Fruit fly (Drosophila melanogaster): Measurements from ENCODE around the gene CG44194.

Gene CG44194

DNA sequence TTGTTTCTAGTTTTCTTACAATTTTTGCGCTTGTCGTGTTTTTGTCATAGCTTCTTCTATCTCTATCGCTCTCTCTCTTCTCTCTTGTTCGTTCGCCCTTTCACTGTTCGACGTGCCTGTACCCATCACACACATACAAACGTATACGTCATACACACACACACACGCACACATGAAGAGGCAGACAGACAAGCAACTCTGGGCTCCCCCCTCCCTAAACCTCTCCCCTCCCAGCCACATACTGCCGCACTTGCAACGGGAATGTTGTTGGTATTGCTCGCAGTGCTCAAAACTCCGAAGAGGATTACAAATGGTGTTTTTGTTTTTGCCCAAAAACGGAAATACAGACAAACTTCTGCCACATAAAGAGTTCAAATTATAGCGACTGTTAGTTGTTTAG is 15.5 kb upstream of the CG44194 start:
- TF ChIP-seq CG8159 (tag; optimal IDR thresholded peaks at IDR 0.05) (no peak), CG17806 (tag; optimal IDR thresholded peaks at IDR 0.05) (no peak), CG13204 (GFP tag; optimal IDR thresholded peaks at IDR 0.05) (peak; percentile 70), rn (GFP tag; IDR thresholded peaks at IDR 0.05) (no peak), CG14655 (GFP tag; optimal IDR thresholded peaks at IDR 0.05) (no peak), CG15710 (tag; optimal IDR thresholded peaks at IDR 0.05) (no peak), Pif1A (GFP tag; optimal IDR thresholded peaks at IDR 0.05) (no peak), Snoo (tag; optimal IDR thresholded peaks at IDR 0.05) (no peak), D1 (tag; optimal IDR thresholded peaks at IDR 0.05) (no peak), CG4496 (GFP tag; IDR thresholded peaks at IDR 0.05) (0 out of 3 replicates have a peak, but pooled peaks have one; percentile 16), gl (tag; optimal IDR thresholded peaks at IDR 0.05) (no peak), CG10348 (GFP tag; IDR thresholded peaks at IDR 0.05) (no peak), CG8301 (tag; optimal IDR thresholded peaks at IDR 0.05) (no peak), CG12605 (GFP tag; IDR thresholded peaks at IDR 0.05) (peak; percentile 18; the same call in 1 of the 2 replicates), fd96Ca (GFP tag; IDR thresholded peaks at IDR 0.05) (peak; percentile 32; the same call in 1 of the 3 replicates), EcR (GFP tag; optimal IDR thresholded peaks at IDR 0.05) (no peak), Ets98B (GFP tag; IDR thresholded peaks at IDR 0.05) (no peak), Pif1B (GFP tag; optimal IDR thresholded peaks at IDR 0.05) (no peak), CG9948 (tag; optimal IDR thresholded peaks at IDR 0.05) (no peak), CG32121 (GFP tag; IDR thresholded peaks at IDR 0.05) (0 out of 2 replicates have a peak, but pooled peaks have one; percentile 14), CG34367 (tag; optimal IDR thresholded peaks at IDR 0.05) (no peak)

DNA sequence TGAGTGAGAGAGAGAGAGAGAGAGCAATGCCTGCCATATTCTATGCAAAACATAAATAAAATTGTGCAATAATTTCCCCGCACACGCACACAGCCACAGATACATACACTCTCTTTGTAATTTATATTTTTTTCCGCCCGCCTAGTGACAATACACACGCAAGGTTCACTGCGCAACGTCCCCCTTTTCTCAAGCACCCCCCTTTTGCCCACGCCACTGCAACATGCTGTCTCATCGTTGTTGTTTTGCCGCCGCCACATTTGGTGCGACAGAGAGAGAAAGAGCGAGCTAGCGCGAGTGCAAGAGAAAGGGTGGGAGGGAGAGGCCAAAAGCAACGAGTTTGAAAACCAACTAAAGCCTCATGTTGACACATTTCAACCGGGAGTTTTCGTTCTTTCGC is 14.8 kb upstream of the CG44194 start:
- TF ChIP-seq CG32121 (GFP tag; IDR thresholded peaks at IDR 0.05) (peak; percentile 91), CG34367 (tag; optimal IDR thresholded peaks at IDR 0.05) (peak; percentile 53), CG8159 (tag; optimal IDR thresholded peaks at IDR 0.05) (peak; percentile 68), fd96Ca (GFP tag; IDR thresholded peaks at IDR 0.05) (peak; percentile 90), EcR (GFP tag; optimal IDR thresholded peaks at IDR 0.05) (peak; percentile 72), CG9948 (tag; optimal IDR thresholded peaks at IDR 0.05) (peak; percentile 47), Pif1B (GFP tag; optimal IDR thresholded peaks at IDR 0.05) (peak; percentile 63), CG17806 (tag; optimal IDR thresholded peaks at IDR 0.05) (peak; percentile 56), CG12605 (GFP tag; IDR thresholded peaks at IDR 0.05) (peak; percentile 73; the same call in 1 of the 2 replicates), CG10348 (GFP tag; IDR thresholded peaks at IDR 0.05) (peak; percentile 48; the same call in 1 of the 2 replicates), CG4496 (GFP tag; IDR thresholded peaks at IDR 0.05) (peak; percentile 91), CG13204 (GFP tag; optimal IDR thresholded peaks at IDR 0.05) (peak; percentile 47), Snoo (tag; optimal IDR thresholded peaks at IDR 0.05) (peak; percentile 47), D1 (tag; optimal IDR thresholded peaks at IDR 0.05) (no peak), rn (GFP tag; IDR thresholded peaks at IDR 0.05) (peak; percentile 43; the same call in 1 of the 2 replicates), CG15710 (tag; optimal IDR thresholded peaks at IDR 0.05) (peak; percentile 65), Ets98B (GFP tag; IDR thresholded peaks at IDR 0.05) (peak; percentile 89), CG8301 (tag; optimal IDR thresholded peaks at IDR 0.05) (peak; percentile 60), gl (tag; optimal IDR thresholded peaks at IDR 0.05) (peak; percentile 58), Pif1A (GFP tag; optimal IDR thresholded peaks at IDR 0.05) (peak; percentile 75), CG14655 (GFP tag; optimal IDR thresholded peaks at IDR 0.05) (no peak)

DNA sequence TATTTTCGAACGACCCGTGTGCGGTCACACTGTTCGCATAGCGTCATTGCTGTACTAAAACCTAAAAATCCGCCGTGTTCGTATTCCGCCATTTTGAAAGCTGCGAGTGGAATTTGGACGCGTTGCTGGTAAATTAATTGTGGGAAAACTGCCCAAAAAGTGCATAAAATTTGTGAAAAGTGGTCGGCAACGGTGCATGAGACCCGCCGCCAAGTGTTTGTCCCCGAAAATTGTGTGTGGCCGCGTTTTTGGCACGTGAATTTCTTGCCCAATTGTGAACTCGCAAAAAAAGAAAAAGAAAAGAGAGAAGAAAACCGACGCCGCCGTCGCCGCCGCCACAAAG is 14.1 kb upstream of the CG44194 start, which contains the start of gene CtBP:
Gene CtBP (plus strand): TSS at position 29 of the 343 bp plus-strand sequence.
- TF ChIP-seq CG9948 (tag; optimal IDR thresholded peaks at IDR 0.05) = no peak
- peak; percentile 14; the same call in 1 of the 2 replicates for TF ChIP-seq CG12605 (GFP tag; IDR thresholded peaks at IDR 0.05)
- TF ChIP-seq rn (GFP tag; IDR thresholded peaks at IDR 0.05) = no peak
- no peak for TF ChIP-seq EcR (GFP tag; optimal IDR thresholded peaks at IDR 0.05)
- peak; percentile 23; the same call in 1 of the 3 replicates for TF ChIP-seq CG4496 (GFP tag; IDR thresholded peaks at IDR 0.05)
- TF ChIP-seq CG10348 (GFP tag; IDR thresholded peaks at IDR 0.05) = no peak
- no peak for TF ChIP-seq CG34367 (tag; optimal IDR thresholded peaks at IDR 0.05)

DNA sequence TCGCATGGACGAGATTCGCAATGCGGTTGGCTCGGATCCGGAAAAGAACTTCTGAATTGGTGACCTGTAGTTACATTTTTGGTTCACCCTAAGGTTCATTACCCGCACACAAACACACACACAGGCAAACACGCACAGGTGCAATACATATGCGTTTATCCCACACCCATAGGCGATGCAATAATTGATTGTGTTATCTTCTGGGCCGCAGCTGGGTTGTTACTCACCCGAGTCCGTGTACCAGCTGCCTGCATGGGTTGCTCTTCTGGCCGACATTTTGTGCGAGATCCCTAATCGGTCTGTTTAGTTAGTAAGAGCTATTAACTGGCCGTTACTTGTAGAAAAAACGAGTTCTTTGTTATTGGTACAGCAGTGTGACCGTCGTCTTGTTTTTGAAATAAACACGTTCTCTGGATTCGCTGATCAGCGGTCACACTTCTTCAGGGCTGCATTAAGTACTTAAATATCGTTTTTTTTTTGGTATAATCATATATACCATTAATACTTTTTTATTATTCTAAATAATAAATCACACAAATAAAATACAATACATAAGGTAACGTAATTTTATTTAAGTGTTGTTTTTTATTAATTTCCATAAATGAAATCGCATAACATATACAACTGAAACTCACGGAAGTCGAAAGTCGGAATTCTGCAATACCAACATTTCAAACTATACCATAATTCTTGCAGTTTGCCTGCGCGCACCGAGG is 13.5 kb upstream of the CG44194 start, which contains the start of gene CG8031:
Gene CG8031 (minus strand): TSS at position 406 of the 716 bp plus-strand sequence.
- TF ChIP-seq Ets98B (GFP tag; IDR thresholded peaks at IDR 0.05) = peak; percentile 12; the same call in 1 of the 2 replicates
- peak; percentile 100 for TF ChIP-seq EcR (GFP tag; optimal IDR thresholded peaks at IDR 0.05)
- 0 out of 3 replicates have a peak, but pooled peaks have one; percentile 29 for TF ChIP-seq CG4496 (GFP tag; IDR thresholded peaks at IDR 0.05)
- no peak for TF ChIP-seq Snoo (tag; optimal IDR thresholded peaks at IDR 0.05)
- peak; percentile 99 for TF ChIP-seq CG8159 (tag; optimal IDR thresholded peaks at IDR 0.05)
- no peak for TF ChIP-seq gl (tag; optimal IDR thresholded peaks at IDR 0.05)

DNA sequence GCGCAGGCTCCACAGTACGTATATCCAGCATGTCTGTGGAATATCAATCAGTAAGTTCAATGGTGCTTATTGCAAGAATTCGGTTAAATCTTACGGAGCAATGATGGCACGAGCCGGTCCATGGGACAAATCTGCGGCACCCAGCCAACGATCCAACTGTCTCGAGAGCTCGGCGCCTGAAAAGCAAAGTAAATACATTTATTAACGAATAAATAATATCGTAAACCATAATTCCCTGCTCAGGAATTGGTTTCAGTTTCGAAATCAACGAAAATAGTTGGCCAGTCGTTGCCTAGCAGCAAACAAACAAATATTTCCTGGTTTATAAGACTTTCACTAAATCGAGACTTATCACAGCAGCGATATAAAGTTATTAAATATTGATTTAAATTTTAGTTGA is 12.1 kb upstream of the CG44194 start, which contains the start of gene CG11656:
Gene CG11656 (plus strand): TSS at position 301 of the 400 bp plus-strand sequence.
- TF ChIP-seq CG8301 (tag; optimal IDR thresholded peaks at IDR 0.05) (no peak), CG4496 (GFP tag; IDR thresholded peaks at IDR 0.05) (no peak), D1 (tag; optimal IDR thresholded peaks at IDR 0.05) (no peak), CG17806 (tag; optimal IDR thresholded peaks at IDR 0.05) (no peak), CG12605 (GFP tag; IDR thresholded peaks at IDR 0.05) (no peak), Pif1A (GFP tag; optimal IDR thresholded peaks at IDR 0.05) (no peak), CG32121 (GFP tag; IDR thresholded peaks at IDR 0.05) (no peak), Ets98B (GFP tag; IDR thresholded peaks at IDR 0.05) (no peak), EcR (GFP tag; optimal IDR thresholded peaks at IDR 0.05) (no peak), fd96Ca (GFP tag; IDR thresholded peaks at IDR 0.05) (no peak), Pif1B (GFP tag; optimal IDR thresholded peaks at IDR 0.05) (no peak), CG14655 (GFP tag; optimal IDR thresholded peaks at IDR 0.05) (no peak), CG9948 (tag; optimal IDR thresholded peaks at IDR 0.05) (no peak), CG10348 (GFP tag; IDR thresholded peaks at IDR 0.05) (no peak), CG15710 (tag; optimal IDR thresholded peaks at IDR 0.05) (no peak), gl (tag; optimal IDR thresholded peaks at IDR 0.05) (no peak), CG13204 (GFP tag; optimal IDR thresholded peaks at IDR 0.05) (no peak), CG8159 (tag; optimal IDR thresholded peaks at IDR 0.05) (no peak), rn (GFP tag; IDR thresholded peaks at IDR 0.05) (no peak), CG34367 (tag; optimal IDR thresholded peaks at IDR 0.05) (no peak)
